Fruit fly (Drosophila melanogaster) whole organism, prepupa: ENCODE results near the gene Vha16-2.

ENCODE experiments used
- CG3919 ChIP-seq: fragments of 200-800 bp; sonication (Bioruptor generic); optimal IDR thresholded peaks from 3 replicates; lab custom pipeline; 2016; ENCODE audit warnings: missing biosample characterization, missing genetic modification characterization
- Eip93F ChIP-seq: fragments of 200-800 bp; sonication (Bioruptor generic); optimal IDR thresholded peaks from 2 replicates; lab custom pipeline; 2016; ENCODE audit warnings: missing biosample characterization, mild to moderate bottlenecking, missing genetic modification characterization
- Hr4 ChIP-seq: fragments of 200-800 bp; sonication (Bioruptor generic); optimal IDR thresholded peaks from 3 replicates; lab custom pipeline; 2016; ENCODE audit warnings: missing biosample characterization, missing genetic modification characterization
- Smox ChIP-seq: fragments of 200-800 bp; sonication (Bioruptor generic); optimal IDR thresholded peaks from 3 replicates; lab custom pipeline; 2016; ENCODE audit warnings: missing biosample characterization, missing genetic modification characterization
- Sox14 ChIP-seq: fragments of 200-800 bp; sonication (Bioruptor generic); optimal IDR thresholded peaks from 3 replicates; lab custom pipeline; 2016; ENCODE audit warnings: missing biosample characterization, missing genetic modification characterization
- esn ChIP-seq: fragments of 200-800 bp; sonication (Bioruptor generic); optimal IDR thresholded peaks from 2 replicates; lab custom pipeline; 2016; ENCODE audit warnings: missing biosample characterization, mild to moderate bottlenecking, missing genetic modification characterization, moderate library complexity
- svp ChIP-seq: fragments of 200-800 bp; sonication (Bioruptor generic); peaks from one replicate; lab custom pipeline; 2016; ENCODE audit warnings: missing biosample characterization, missing genetic modification characterization

DNA sequence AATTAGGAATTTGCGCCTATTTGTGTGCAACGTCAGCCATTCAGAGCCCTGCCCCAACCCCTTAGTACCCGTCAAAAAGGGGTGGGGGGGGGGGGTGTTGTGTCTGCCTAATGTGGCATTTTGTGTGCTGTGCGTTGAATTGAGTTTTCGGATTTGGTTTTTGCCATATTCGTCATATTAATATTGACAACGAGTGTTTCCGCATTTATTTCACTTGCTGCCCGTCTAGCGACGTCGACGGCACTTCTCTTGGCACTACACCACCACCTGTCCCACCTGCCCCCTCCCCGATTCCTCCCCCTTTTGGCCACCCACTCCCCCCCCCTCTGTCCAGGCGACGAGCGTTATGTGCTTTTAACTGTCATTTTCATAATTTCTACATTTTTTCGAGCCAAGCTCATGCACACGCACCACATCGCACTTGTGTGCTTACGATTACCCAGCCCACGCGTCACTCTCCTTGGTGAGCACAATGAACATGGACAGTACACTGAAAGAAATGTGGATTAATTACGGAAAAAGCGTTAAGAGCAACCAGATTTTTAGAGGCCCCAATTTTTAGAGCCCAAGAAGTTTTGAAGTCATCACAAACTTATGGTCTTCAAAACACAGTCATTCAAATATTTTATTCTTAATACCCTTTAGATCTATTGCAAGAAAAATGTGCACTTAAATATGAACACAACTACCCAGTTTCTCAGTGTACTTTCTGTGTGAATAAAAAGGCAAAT lies 40.8 kb downstream of the Vha16-2 start:
- peak; percentile 31 for TF ChIP-seq Smox
- peak; percentile 17 for TF ChIP-seq Sox14 (GFP tag; lab: Kevin White, UChicago)
- TF ChIP-seq svp (GFP tag; lab: Kevin White, UChicago) = peak; percentile 31
- TF ChIP-seq CG3919 (GFP tag; lab: Kevin White, UChicago) = peak; percentile 11
- no peak for TF ChIP-seq Hr4 (GFP tag; lab: Kevin White, UChicago)
- no peak for TF ChIP-seq Eip93F (GFP tag; lab: Kevin White, UChicago)
- TF ChIP-seq esn (GFP tag; lab: Kevin White, UChicago) = peak; percentile 54
